Worm (Caenorhabditis elegans) whole organism, midembryonic: ENCODE results near the gene ncs-5.

ENCODE experiments used
- T22C8.4 ChIP-seq: fragments of 200-800 bp; sonication (Bioruptor generic); IDR thresholded peaks from 2 replicates; pipeline ENCODE4 v1.3.6; 2022; ENCODE audit warnings: missing genetic modification characterization, missing compliant biosample characterization
- cog-1 ChIP-seq: sonication (generic microtip); optimal IDR thresholded peaks from 2 replicates; lab custom pipeline; 2016; ENCODE audit warnings: missing genetic modification characterization, missing compliant biosample characterization
- flt-1 ChIP-seq: fragments of 200-800 bp; sonication (Bioruptor generic); IDR thresholded peaks from 2 replicates; pipeline ENCODE4 v1.3.6; 2022; ENCODE audit warnings: missing genetic modification characterization, missing compliant biosample characterization
- klf-2 ChIP-seq: fragments of 200-800 bp; sonication (Bioruptor generic); conservative IDR thresholded peaks from 2 replicates; pipeline ENCODE4 v1.3.6; 2022; ENCODE audit warnings: missing genetic modification reagents, missing genetic modification characterization, missing compliant biosample characterization
- med-1 ChIP-seq: sonication (generic microtip); optimal IDR thresholded peaks from 2 replicates; lab custom pipeline; 2017; ENCODE audit warnings: missing genetic modification characterization, mild to moderate bottlenecking, missing compliant biosample characterization, antibody characterized with exemption, missing genetic modification reagents; ENCODE audit not compliant: insufficient read depth
- ref-1 ChIP-seq: fragments of 200-800 bp; sonication (Bioruptor generic); conservative IDR thresholded peaks from 2 replicates; pipeline ENCODE4 v1.3.6; 2022; ENCODE audit warnings: missing genetic modification reagents, missing genetic modification characterization, missing compliant biosample characterization
- tab-1 ChIP-seq: fragments of 200-800 bp; sonication (Bioruptor generic); IDR thresholded peaks from 2 replicates; pipeline ENCODE4 v1.3.6; 2022; ENCODE audit warnings: missing genetic modification characterization, missing compliant biosample characterization
- ztf-23 ChIP-seq: fragments of 200-800 bp; sonication (Bioruptor generic); IDR thresholded peaks from 2 replicates; pipeline ENCODE4 v1.3.6; 2022; ENCODE audit warnings: missing genetic modification reagents, missing genetic modification characterization, missing compliant biosample characterization
- ztf-29 ChIP-seq: fragments of 200-800 bp; sonication (Bioruptor generic); IDR thresholded peaks from 2 replicates; pipeline ENCODE4 v1.3.6; 2022; ENCODE audit warnings: missing genetic modification reagents, missing genetic modification characterization, missing compliant biosample characterization

ncs-5 gene

ce11 chrV:18787417-18787918, 32.1 kb upstream of the ncs-5 start, which contains the start of gene Y17D7B.2:
Y17D7B.2 (plus strand) TSS chrV:18787739.
- TF ChIP-seq tab-1 (GFP tag; lab: Robert Waterston, UW), result no peak
- TF ChIP-seq ztf-29, result no peak
- TF ChIP-seq med-1 (GFP tag; lab: Kevin White, UChicago), result no peak
- TF ChIP-seq cog-1 (tag; lab: Kevin White, UChicago), result no peak
- TF ChIP-seq flt-1 (GFP tag; lab: Robert Waterston, UW), result no peak
- no peak for TF ChIP-seq ref-1
- no peak for TF ChIP-seq klf-2 (GFP tag; lab: Robert Waterston, UW)
- TF ChIP-seq ztf-23 (GFP tag; lab: Robert Waterston, UW), result no peak
- no peak for TF ChIP-seq T22C8.4 (GFP tag; lab: Robert Waterston, UW)

- no peak for TF ChIP-seq klf-2 (GFP tag; lab: Robert Waterston, UW)
Observed at ce11 chrV:18790658-18791057, 28.9 kb upstream of the ncs-5 start, which contains the start of gene nhr-231. nhr-231 (plus strand) TSS chrV:18790958.

DNA sequence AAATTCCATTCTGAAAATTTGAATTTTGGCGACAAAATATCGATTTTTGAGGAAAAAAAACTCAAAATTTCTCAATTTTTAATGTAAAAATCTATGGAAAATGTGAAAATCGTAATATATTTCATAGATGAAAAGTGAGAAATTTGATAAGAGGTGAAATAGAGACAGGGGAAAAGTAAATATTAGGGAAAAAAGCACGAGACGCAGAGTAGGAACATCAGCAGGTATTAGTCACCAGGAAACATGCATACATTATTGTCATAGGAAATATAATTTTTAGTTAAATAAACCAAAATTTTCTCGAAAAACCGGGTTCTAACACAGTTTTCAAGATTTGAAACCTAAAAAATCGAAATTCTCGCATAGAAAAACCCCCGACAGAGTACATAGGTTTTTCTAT, 18.8 kb upstream of the ncs-5 start, which contains the start of gene nhr-170:
nhr-170 (minus strand) TSS at position 16 of the 400 bp plus-strand sequence.
- no peak for TF ChIP-seq klf-2 (GFP tag; lab: Robert Waterston, UW)
- no peak for TF ChIP-seq ztf-23 (GFP tag; lab: Robert Waterston, UW)
- TF ChIP-seq med-1 (GFP tag; lab: Kevin White, UChicago), result no peak
- no peak for TF ChIP-seq T22C8.4 (GFP tag; lab: Robert Waterston, UW)
- TF ChIP-seq ref-1, result no peak
- TF ChIP-seq flt-1 (GFP tag; lab: Robert Waterston, UW), result no peak
- TF ChIP-seq ztf-29, result no peak
- no peak for TF ChIP-seq tab-1 (GFP tag; lab: Robert Waterston, UW)
- no peak for TF ChIP-seq cog-1 (tag; lab: Kevin White, UChicago)

DNA sequence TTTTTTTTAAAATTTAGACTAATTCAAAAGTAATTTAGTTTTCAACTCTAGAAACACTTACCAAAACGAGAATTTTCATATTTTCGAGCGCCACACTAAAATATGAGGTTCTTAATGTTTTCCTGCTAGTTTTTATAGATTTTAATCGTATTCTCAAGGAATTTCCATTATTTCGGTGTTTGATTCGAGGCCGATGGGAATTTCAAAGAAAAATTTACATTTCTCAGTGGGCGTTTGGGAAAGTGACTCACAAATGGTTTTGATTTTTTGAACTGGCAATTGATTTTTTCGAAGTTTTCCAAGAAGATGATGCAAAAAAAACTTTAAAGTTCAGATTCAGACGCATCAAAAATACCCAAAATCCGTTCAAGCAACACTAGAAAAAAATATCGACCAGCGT, 17.5 kb upstream of the ncs-5 start, which contains the start of gene C54E10.11:
C54E10.11 (minus strand) TSS at position 101 of the 400 bp plus-strand sequence.
- no peak for TF ChIP-seq cog-1 (tag; lab: Kevin White, UChicago)
- no peak for TF ChIP-seq ref-1
- no peak for TF ChIP-seq flt-1 (GFP tag; lab: Robert Waterston, UW)
- TF ChIP-seq T22C8.4 (GFP tag; lab: Robert Waterston, UW), result no peak
- no peak for TF ChIP-seq ztf-23 (GFP tag; lab: Robert Waterston, UW)
- TF ChIP-seq ztf-29, result no peak
- no peak for TF ChIP-seq med-1 (GFP tag; lab: Kevin White, UChicago)

- no peak for TF ChIP-seq cog-1 (tag; lab: Kevin White, UChicago)
- no peak for TF ChIP-seq klf-2 (GFP tag; lab: Robert Waterston, UW)
- TF ChIP-seq T22C8.4 (GFP tag; lab: Robert Waterston, UW), result no peak
- no peak for TF ChIP-seq med-1 (GFP tag; lab: Kevin White, UChicago)
- TF ChIP-seq ztf-29, result no peak
- no peak for TF ChIP-seq flt-1 (GFP tag; lab: Robert Waterston, UW)
- TF ChIP-seq ref-1, result no peak
- TF ChIP-seq tab-1 (GFP tag; lab: Robert Waterston, UW), result no peak
- TF ChIP-seq ztf-23 (GFP tag; lab: Robert Waterston, UW), result no peak
Observed at ce11 chrV:18803260-18803659, 16.3 kb upstream of the ncs-5 start, which contains the start of gene C54E10.10. C54E10.10 (minus strand) TSS chrV:18803360.

DNA sequence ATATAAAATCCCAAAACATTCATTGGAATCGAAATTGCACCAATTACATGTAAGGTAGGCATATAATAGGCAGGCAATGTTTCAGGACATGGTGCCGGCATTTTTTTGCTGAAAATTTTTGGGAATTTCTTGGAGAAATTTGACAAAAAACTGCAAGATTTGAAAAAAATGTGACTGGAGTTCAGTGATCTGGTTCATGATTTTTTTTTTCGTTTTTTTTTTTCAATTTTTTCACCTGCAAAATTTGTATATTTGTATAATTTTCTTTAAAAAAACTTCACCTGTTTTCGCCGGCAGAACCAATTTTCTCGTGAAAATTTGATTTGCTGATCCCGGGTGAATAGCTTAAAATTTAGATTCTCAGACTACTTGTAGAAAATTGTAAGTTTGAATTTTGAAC, 13.2 kb upstream of the ncs-5 start, which contains the start of gene sri-10:
sri-10 (minus strand) TSS at position 101 of the 400 bp plus-strand sequence.
- TF ChIP-seq klf-2 (GFP tag; lab: Robert Waterston, UW), result no peak
- no peak for TF ChIP-seq med-1 (GFP tag; lab: Kevin White, UChicago)

DNA sequence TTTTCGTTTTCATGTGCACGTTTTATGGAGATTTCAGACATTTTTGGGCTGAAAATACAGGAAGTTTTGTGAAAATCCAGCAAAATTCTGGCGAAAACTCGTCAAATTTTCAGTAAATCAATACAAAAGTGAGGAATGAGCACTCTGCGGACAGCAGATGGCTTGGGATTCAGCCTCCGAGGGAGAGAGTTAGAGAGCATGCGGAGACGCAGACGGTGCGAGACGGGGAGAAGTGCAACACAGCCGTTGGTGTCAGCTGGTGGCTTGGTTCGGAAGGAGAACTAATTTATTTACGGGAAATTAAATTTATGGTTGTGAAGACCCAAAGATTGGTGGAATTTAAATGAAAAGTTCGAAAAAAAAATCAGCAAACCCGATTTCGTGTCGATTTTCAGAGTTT, 10.9 kb upstream of the ncs-5 start, which contains the start of gene C54E10.6:
C54E10.6 (minus strand) TSS at position 109 of the 400 bp plus-strand sequence.
- TF ChIP-seq ztf-23 (GFP tag; lab: Robert Waterston, UW), result no peak
- TF ChIP-seq T22C8.4 (GFP tag; lab: Robert Waterston, UW), result 0 out of 2 replicates have a peak, but pooled peaks have one; percentile 14
- no peak for TF ChIP-seq med-1 (GFP tag; lab: Kevin White, UChicago)
- no peak for TF ChIP-seq ztf-29
- no peak for TF ChIP-seq flt-1 (GFP tag; lab: Robert Waterston, UW)
- no peak for TF ChIP-seq tab-1 (GFP tag; lab: Robert Waterston, UW)

- no peak for TF ChIP-seq ref-1
- no peak for TF ChIP-seq T22C8.4 (GFP tag; lab: Robert Waterston, UW)
- TF ChIP-seq ztf-23 (GFP tag; lab: Robert Waterston, UW), result no peak
- TF ChIP-seq med-1 (GFP tag; lab: Kevin White, UChicago), result no peak
Observed at ce11 chrV:18810705-18811104, 8.9 kb upstream of the ncs-5 start, which contains the start of gene C54E10.3. C54E10.3 (plus strand) TSS chrV:18811005.

DNA sequence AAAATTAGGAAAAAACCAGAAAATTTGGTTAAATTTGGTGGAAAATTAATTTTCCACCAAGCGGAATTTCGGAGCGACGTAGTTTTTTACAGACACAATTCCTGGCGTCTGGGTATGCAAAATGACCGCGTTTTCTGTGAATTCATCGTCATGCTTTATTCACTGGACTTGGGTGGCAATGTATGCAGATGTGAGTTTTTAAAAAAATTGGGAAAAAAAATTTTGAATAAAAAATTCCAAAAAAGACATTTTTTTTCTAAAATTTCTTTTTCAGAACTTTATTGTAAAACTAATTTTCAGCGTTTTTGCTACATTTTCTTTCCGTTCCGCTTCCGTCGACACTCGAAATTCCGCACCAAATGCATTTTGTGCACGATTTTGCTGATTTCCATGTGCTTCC, 8.2 kb upstream of the ncs-5 start, which contains the start of gene C54E10.7:
C54E10.7 (plus strand) TSS at position 301 of the 400 bp plus-strand sequence.
- TF ChIP-seq med-1 (GFP tag; lab: Kevin White, UChicago) (no peak), klf-2 (GFP tag; lab: Robert Waterston, UW) (no peak), cog-1 (tag; lab: Kevin White, UChicago) (no peak), ztf-29 (no peak), ref-1 (no peak), T22C8.4 (GFP tag; lab: Robert Waterston, UW) (no peak), ztf-23 (GFP tag; lab: Robert Waterston, UW) (no peak), flt-1 (GFP tag; lab: Robert Waterston, UW) (no peak), tab-1 (GFP tag; lab: Robert Waterston, UW) (no peak)

- no peak for TF ChIP-seq med-1 (GFP tag; lab: Kevin White, UChicago)
- no peak for TF ChIP-seq ztf-29
- TF ChIP-seq ref-1, result no peak
- no peak for TF ChIP-seq flt-1 (GFP tag; lab: Robert Waterston, UW)
- TF ChIP-seq klf-2 (GFP tag; lab: Robert Waterston, UW), result no peak
Observed at ce11 chrV:18821569-18821968, 2.0 kb downstream of the ncs-5 start.
